Fruit fly (Drosophila melanogaster) whole organism, prepupa: Measurements from ENCODE around the gene CG13842.

ENCODE experiments used
- Blimp-1 ChIP-seq: fragments of 200-800 bp; sonication (Bioruptor generic); optimal IDR thresholded peaks from 3 replicates; lab custom pipeline; 2017; ENCODE audit warnings: missing biosample characterization, missing genetic modification characterization, mild to moderate bottlenecking, moderate library complexity, missing genetic modification reagents
- CG10669 ChIP-seq: fragments of 200-800 bp; sonication (Bioruptor generic); optimal IDR thresholded peaks from 3 replicates; lab custom pipeline; 2018; ENCODE audit warnings: missing biosample characterization, mild to moderate bottlenecking, missing genetic modification characterization, moderate library complexity
- CG11294 ChIP-seq: fragments of 200-800 bp; sonication (Bioruptor generic); IDR thresholded peaks from 2 replicates; pipeline ENCODE4 v1.3.6; 2022; ENCODE audit warnings: missing biosample characterization, missing genetic modification characterization
- CG11762 ChIP-seq: fragments of 200-800 bp; sonication (Bioruptor generic); optimal IDR thresholded peaks from 3 replicates; lab custom pipeline; 2016; ENCODE audit warnings: missing biosample characterization, missing genetic modification characterization; ENCODE audit not compliant: insufficient read depth
- CG11902 ChIP-seq: fragments of 200-800 bp; sonication (Bioruptor generic); optimal IDR thresholded peaks from 3 replicates; lab custom pipeline; 2016; ENCODE audit warnings: missing biosample characterization, missing genetic modification characterization
- CG3032 ChIP-seq: fragments of 200-800 bp; optimal IDR thresholded peaks from 2 replicates; lab custom pipeline; 2019; ENCODE audit warnings: missing biosample characterization, mild to moderate bottlenecking, missing genetic modification characterization, moderate library complexity
- CG31627 ChIP-seq: fragments of 200-800 bp; sonication (Bioruptor generic); optimal IDR thresholded peaks from 3 replicates; lab custom pipeline; 2016; ENCODE audit warnings: missing biosample characterization, missing genetic modification characterization
- CG32006 ChIP-seq: fragments of 200-800 bp; sonication (Bioruptor generic); optimal IDR thresholded peaks from 3 replicates; lab custom pipeline; 2017; ENCODE audit warnings: missing biosample characterization, mild to moderate bottlenecking, missing genetic modification characterization
- CG34406 ChIP-seq: fragments of 200-800 bp; sonication (Bioruptor generic); optimal IDR thresholded peaks from 3 replicates; lab custom pipeline; 2016; ENCODE audit warnings: missing biosample characterization, missing genetic modification characterization
- CG3919 ChIP-seq: fragments of 200-800 bp; sonication (Bioruptor generic); optimal IDR thresholded peaks from 3 replicates; lab custom pipeline; 2016; ENCODE audit warnings: missing biosample characterization, missing genetic modification characterization
- CG4318 ChIP-seq: fragments of 200-800 bp; sonication (Bioruptor generic); optimal IDR thresholded peaks from 3 replicates; lab custom pipeline; 2017; ENCODE audit warnings: missing biosample characterization, mild to moderate bottlenecking, missing genetic modification characterization
- CG6808 ChIP-seq: fragments of 200-800 bp; sonication (Bioruptor generic); optimal IDR thresholded peaks from 3 replicates; lab custom pipeline; 2017; ENCODE audit warnings: missing biosample characterization, missing genetic modification characterization, mild to moderate bottlenecking, moderate library complexity, missing genetic modification reagents
- CG6854 ChIP-seq: fragments of 200-800 bp; sonication (Bioruptor generic); optimal IDR thresholded peaks from 2 replicates; lab custom pipeline; 2017; ENCODE audit warnings: missing biosample characterization, mild to moderate bottlenecking, missing genetic modification characterization
- CG8319 ChIP-seq: fragments of 200-800 bp; sonication (Bioruptor generic); optimal IDR thresholded peaks from 3 replicates; lab custom pipeline; 2016; ENCODE audit warnings: missing biosample characterization, missing genetic modification characterization
- CG8632 ChIP-seq: fragments of 200-800 bp; sonication (Bioruptor generic); optimal IDR thresholded peaks from 3 replicates; lab custom pipeline; 2016; ENCODE audit warnings: missing biosample characterization, missing genetic modification characterization
- CG9139 ChIP-seq: fragments of 200-800 bp; sonication (Bioruptor generic); optimal IDR thresholded peaks from 3 replicates; lab custom pipeline; 2017; ENCODE audit warnings: missing biosample characterization, mild to moderate bottlenecking, missing genetic modification characterization
- Eip75B ChIP-seq: fragments of 200-800 bp; sonication (Bioruptor generic); optimal IDR thresholded peaks from 3 replicates; lab custom pipeline; 2016; ENCODE audit warnings: missing biosample characterization, missing genetic modification characterization
- Eip78C ChIP-seq: fragments of 200-800 bp; sonication (Bioruptor generic); peaks from one replicate; lab custom pipeline; 2016; ENCODE audit warnings: missing biosample characterization, missing genetic modification characterization
- Ets21C ChIP-seq: fragments of 200-800 bp; sonication (Bioruptor generic); optimal IDR thresholded peaks from 3 replicates; lab custom pipeline; 2016; ENCODE audit warnings: missing biosample characterization, missing genetic modification characterization
- Ets96B ChIP-seq: fragments of 200-800 bp; optimal IDR thresholded peaks from 2 replicates; lab custom pipeline; 2019; ENCODE audit warnings: missing biosample characterization, mild to moderate bottlenecking, missing genetic modification characterization, moderate library complexity
- Gug ChIP-seq: fragments of 200-800 bp; sonication (Bioruptor generic); IDR thresholded peaks from 2 replicates; pipeline ENCODE4 v1.3.6; 2022; ENCODE audit warnings: missing biosample characterization, missing genetic modification characterization
- Hr38 ChIP-seq: sonication (Bioruptor generic); optimal IDR thresholded peaks from 2 replicates; lab custom pipeline; 2016; ENCODE audit warnings: missing biosample characterization, missing genetic modification characterization
- Hr4 ChIP-seq: fragments of 200-800 bp; sonication (Bioruptor generic); optimal IDR thresholded peaks from 3 replicates; lab custom pipeline; 2016; ENCODE audit warnings: missing biosample characterization, missing genetic modification characterization
- Lpt ChIP-seq: fragments of 200-800 bp; sonication (Bioruptor generic); optimal IDR thresholded peaks from 3 replicates; lab custom pipeline; 2016; ENCODE audit warnings: missing biosample characterization, missing genetic modification characterization
- Met ChIP-seq: fragments of 200-800 bp; sonication (Bioruptor generic); optimal IDR thresholded peaks from 3 replicates; lab custom pipeline; 2016; ENCODE audit warnings: missing biosample characterization, missing genetic modification characterization
- OdsH ChIP-seq: fragments of 200-800 bp; sonication (Bioruptor generic); optimal IDR thresholded peaks from 3 replicates; lab custom pipeline; 2016; ENCODE audit warnings: missing biosample characterization, missing genetic modification characterization
- Smox ChIP-seq: fragments of 200-800 bp; sonication (Bioruptor generic); optimal IDR thresholded peaks from 3 replicates; lab custom pipeline; 2016; ENCODE audit warnings: missing biosample characterization, missing genetic modification characterization
- achi ChIP-seq: fragments of 200-800 bp; sonication (Bioruptor generic); optimal IDR thresholded peaks from 3 replicates; lab custom pipeline; 2016; ENCODE audit warnings: missing biosample characterization, missing genetic modification characterization
- acj6 ChIP-seq: fragments of 200-800 bp; sonication (Bioruptor generic); optimal IDR thresholded peaks from 3 replicates; lab custom pipeline; 2016; ENCODE audit warnings: missing biosample characterization, missing genetic modification characterization
- cyc ChIP-seq: fragments of 200-800 bp; sonication (Bioruptor generic); optimal IDR thresholded peaks from 3 replicates; lab custom pipeline; 2016; ENCODE audit warnings: missing biosample characterization, missing genetic modification characterization
- dsx ChIP-seq: fragments of 200-800 bp; optimal IDR thresholded peaks from 3 replicates; lab custom pipeline; 2019; ENCODE audit warnings: missing biosample characterization, mild to moderate bottlenecking, missing genetic modification characterization, moderate library complexity; ENCODE audit not compliant: poor library complexity, severe bottlenecking
- eg ChIP-seq: fragments of 200-800 bp; sonication (Bioruptor generic); IDR thresholded peaks from 3 replicates; pipeline ENCODE4 v1.3.6; 2022; ENCODE audit warnings: missing biosample characterization, missing genetic modification characterization
- fkh ChIP-seq: fragments of 200-800 bp; sonication (Bioruptor generic); optimal IDR thresholded peaks from 3 replicates; lab custom pipeline; 2017; ENCODE audit warnings: missing biosample characterization, mild to moderate bottlenecking, missing genetic modification characterization, moderate library complexity
- net ChIP-seq: fragments of 200-800 bp; sonication (Bioruptor generic); optimal IDR thresholded peaks from 3 replicates; lab custom pipeline; 2016; ENCODE audit warnings: missing biosample characterization, missing genetic modification characterization
- pdm3 ChIP-seq: fragments of 200-800 bp; sonication (Bioruptor generic); optimal IDR thresholded peaks from 3 replicates; lab custom pipeline; 2016; ENCODE audit warnings: missing biosample characterization, missing genetic modification characterization
- spab ChIP-seq: fragments of 200-800 bp; sonication (Bioruptor generic); optimal IDR thresholded peaks from 2 replicates; lab custom pipeline; 2017; ENCODE audit warnings: missing biosample characterization, mild to moderate bottlenecking, missing genetic modification characterization, missing genetic modification reagents
- svp ChIP-seq: fragments of 200-800 bp; sonication (Bioruptor generic); peaks from one replicate; lab custom pipeline; 2016; ENCODE audit warnings: missing biosample characterization, missing genetic modification characterization

The CG13842 gene

DNA sequence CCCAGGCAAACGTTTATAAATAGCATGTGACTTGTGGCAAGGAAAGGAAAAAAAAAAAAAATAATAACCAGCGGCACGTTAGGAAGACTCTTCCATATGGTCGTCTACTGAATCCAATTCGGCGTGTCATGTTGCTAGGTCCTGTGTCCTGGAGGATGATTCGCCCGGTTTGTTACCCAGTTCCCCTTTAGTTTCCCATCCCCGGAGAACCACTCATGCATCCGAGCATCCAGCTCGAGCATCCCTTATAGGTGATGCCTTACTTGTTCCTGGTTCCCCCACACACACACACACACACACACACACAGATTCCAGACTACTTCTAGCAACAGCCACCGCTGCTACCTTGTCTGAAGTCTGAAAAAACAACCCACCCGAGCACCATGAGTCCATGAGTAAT lies 10.8 kb upstream of the CG13842 start:
- TF ChIP-seq pdm3 (GFP tag; lab: Kevin White, UChicago) (no peak), Hr4 (GFP tag; lab: Kevin White, UChicago) (no peak), CG8632 (no peak), spab (no peak), Blimp-1 (no peak), CG32006 (no peak), acj6 (GFP tag; lab: Kevin White, UChicago) (no peak), CG8319 (GFP tag; lab: Kevin White, UChicago) (no peak), fkh (GFP tag; lab: Kevin White, UChicago) (no peak), svp (GFP tag; lab: Kevin White, UChicago) (no peak), Ets21C (GFP tag; lab: Kevin White, UChicago) (no peak), Eip78C (GFP tag; lab: Kevin White, UChicago) (no peak), OdsH (no peak), Eip75B (no peak), Gug (GFP tag; lab: Robert Waterston, UW) (no peak), achi (GFP tag; lab: Kevin White, UChicago) (no peak), dsx (GFP tag; lab: Kevin White, UChicago) (no peak)

DNA sequence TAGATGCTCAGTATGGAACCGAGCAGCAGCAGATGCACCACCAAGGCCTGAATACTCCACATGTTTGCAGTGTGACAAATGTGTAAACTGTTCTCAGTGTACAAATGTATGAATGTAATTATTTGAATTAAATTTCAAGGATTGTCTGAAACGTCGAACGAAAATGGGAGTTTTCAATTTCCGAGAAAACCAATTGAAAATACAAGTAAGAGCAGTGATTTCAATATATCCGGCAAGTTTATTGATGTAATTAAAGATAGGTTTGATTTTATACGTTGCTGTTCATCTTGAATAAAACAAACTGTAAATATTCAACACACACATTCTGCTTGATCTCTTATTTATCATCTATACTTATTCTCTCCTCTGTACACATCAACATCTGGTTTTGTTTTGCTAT lies 3.6 kb upstream of the CG13842 start, which contains the start of gene CG4907:
Gene CG4907 (minus strand): TSS at position 101 of the 400 bp plus-strand sequence.
- TF ChIP-seq CG3032 (tag; lab: Kevin White, UChicago) (no peak), CG10669 (GFP tag; lab: Kevin White, UChicago) (no peak), Lpt (GFP tag; lab: Kevin White, UChicago) (no peak), eg (GFP tag; lab: Robert Waterston, UW) (no peak), CG6854 (no peak), Ets21C (GFP tag; lab: Kevin White, UChicago) (no peak), Smox (GFP tag; lab: Kevin White, UChicago) (no peak), CG4318 (no peak), CG3919 (GFP tag; lab: Kevin White, UChicago) (no peak)

DNA sequence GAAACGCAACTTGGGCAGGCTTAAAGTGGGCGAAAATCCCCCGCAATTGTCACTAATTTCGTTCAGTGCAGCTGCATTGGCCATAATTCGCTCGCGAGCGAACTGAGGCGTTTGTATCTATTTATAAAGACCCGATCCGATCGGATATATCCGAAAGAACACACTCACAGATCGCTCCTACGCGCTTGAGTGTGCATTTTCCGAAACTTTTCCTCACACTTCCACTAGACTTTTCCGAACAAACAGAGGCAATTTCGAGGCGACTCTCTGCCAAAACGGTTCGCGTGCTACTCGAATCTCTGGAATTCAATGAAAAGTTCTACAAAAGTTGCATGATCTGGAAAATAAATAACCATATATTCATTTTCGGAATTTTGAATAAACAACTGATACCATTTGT lies 5.3 kb downstream of the CG13842 start, which contains the start of the genes CG6972 and CCAP:
Gene CG6972 (plus strand): TSS at position 215 of the 400 bp plus-strand sequence.
Gene CCAP (minus strand): TSS at position 292 of the 400 bp plus-strand sequence.
- TF ChIP-seq CG3032 (tag; lab: Kevin White, UChicago) (no peak), CG11902 (GFP tag; lab: Kevin White, UChicago) (no peak), Hr4 (GFP tag; lab: Kevin White, UChicago) (no peak)

DNA sequence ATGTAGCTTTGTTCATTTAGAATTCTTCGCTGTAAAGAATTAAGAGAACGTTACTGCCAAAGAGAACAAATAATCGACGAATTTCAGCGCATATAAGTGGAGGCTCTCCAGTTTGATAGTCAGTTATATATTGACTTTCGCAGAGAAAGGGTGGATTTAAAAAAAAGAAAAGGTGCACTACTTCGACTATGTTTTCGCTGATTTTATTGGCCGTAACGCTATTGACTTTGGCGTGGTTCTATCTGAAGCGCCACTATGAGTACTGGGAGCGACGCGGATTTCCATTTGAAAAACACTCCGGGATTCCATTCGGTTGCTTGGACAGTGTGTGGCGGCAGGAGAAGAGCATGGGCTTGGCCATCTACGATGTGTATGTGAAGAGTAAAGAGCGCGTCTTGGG lies 8.9 kb downstream of the CG13842 start, which contains the start of gene Cyp6d4:
Gene Cyp6d4 (plus strand): TSS at position 112 of the 400 bp plus-strand sequence.
- TF ChIP-seq spab (no peak), CG8632 (no peak), CG11294 (GFP tag; lab: Robert Waterston, UW) (no peak), CG3032 (tag; lab: Kevin White, UChicago) (no peak), cyc (no peak), net (no peak), CG6808 (no peak), Met (GFP tag; lab: Kevin White, UChicago) (no peak), CG31627 (GFP tag; lab: Kevin White, UChicago) (no peak)
- TF ChIP-seq, all 60 proteins: peak for 0

DNA sequence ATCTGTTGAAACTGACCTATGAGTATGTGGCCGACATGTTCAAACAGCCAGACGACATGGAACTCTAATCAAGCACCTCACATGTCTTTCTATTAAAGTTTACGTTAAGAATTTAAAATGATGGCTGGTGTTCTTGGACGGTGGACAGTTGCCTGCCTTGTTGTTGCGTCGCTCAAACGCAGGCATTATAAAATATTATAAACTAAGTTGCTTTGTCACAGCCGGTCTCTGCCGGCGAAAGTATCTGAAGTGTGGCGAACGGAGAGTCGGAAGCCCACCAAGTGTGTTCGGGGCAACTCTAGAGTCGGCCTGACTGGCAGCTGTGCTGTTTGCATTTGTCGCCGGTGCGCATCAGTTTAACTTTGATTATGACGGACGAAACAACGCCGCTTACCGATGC lies 12.4 kb downstream of the CG13842 start, which contains the start of gene cd:
Gene cd (plus strand): TSS at position 301 of the 400 bp plus-strand sequence.
- TF ChIP-seq CG11762 (GFP tag; lab: Kevin White, UChicago) (no peak), CG8319 (GFP tag; lab: Kevin White, UChicago) (no peak), CG32006 (no peak), achi (GFP tag; lab: Kevin White, UChicago) (no peak), Smox (GFP tag; lab: Kevin White, UChicago) (no peak), CG10669 (GFP tag; lab: Kevin White, UChicago) (no peak), CG9139 (GFP tag; lab: Kevin White, UChicago) (no peak), CG11294 (GFP tag; lab: Robert Waterston, UW) (no peak), CG34406 (GFP tag; lab: Kevin White, UChicago) (no peak), Blimp-1 (no peak), Ets96B (tag; lab: Kevin White, UChicago) (no peak), Hr38 (no peak)
